Fruit fly (Drosophila melanogaster): ENCODE results near the gene Rab3GAP1.

dm6 chr2L:1624750-1625149 is 13.8 kb upstream of the Rab3GAP1 start:
- TF ChIP-seq pad (GFP tag; optimal IDR thresholded peaks at IDR 0.05) (no peak), bab1 (GFP tag; optimal IDR thresholded peaks at IDR 0.05) (no peak)

Measured in whole organism, adult.